Worm (Caenorhabditis elegans) whole organism, L2 larva: ENCODE results near the gene sad-1.

Experiments
- R02D3.7 ChIP-seq: fragments of 150-350 bp; optimal IDR thresholded peaks from 2 replicates; lab custom pipeline; 2014; ENCODE audit warnings: missing biosample characterization, missing genetic modification characterization
- Y55F3AM.14 ChIP-seq: fragments of 200-800 bp; sonication (Bioruptor generic); optimal IDR thresholded peaks from 2 replicates; lab custom pipeline; 2018; ENCODE audit warnings: mild to moderate bottlenecking, missing genetic modification characterization, missing compliant biosample characterization
- alr-1 ChIP-seq: fragments of 150-350 bp; optimal IDR thresholded peaks from 2 replicates; lab custom pipeline; 2014; ENCODE audit warnings: missing biosample characterization, missing genetic modification characterization
- aly-2 ChIP-seq: fragments of 150-350 bp; optimal IDR thresholded peaks from 2 replicates; lab custom pipeline; 2014; ENCODE audit warnings: missing biosample characterization, missing genetic modification characterization
- ceh-82 ChIP-seq: fragments of 150-350 bp; optimal IDR thresholded peaks from 2 replicates; lab custom pipeline; 2014; ENCODE audit warnings: missing biosample characterization, missing genetic modification characterization
- dmd-4 ChIP-seq: sonication (generic microtip); optimal IDR thresholded peaks from 2 replicates; lab custom pipeline; 2017; ENCODE audit warnings: missing biosample characterization, missing genetic modification characterization
- egl-27 ChIP-seq: sonication (generic microtip); optimal IDR thresholded peaks from 3 replicates; lab custom pipeline; 2017; ENCODE audit warnings: missing biosample characterization, missing genetic modification reagents, missing genetic modification characterization
- lin-39 ChIP-seq: fragments of 150-350 bp; optimal IDR thresholded peaks from 2 replicates; lab custom pipeline; 2014; ENCODE audit warnings: missing biosample characterization, missing genetic modification reagents, missing genetic modification characterization
- nhr-10 ChIP-seq: sonication (generic microtip); optimal IDR thresholded peaks from 2 replicates; lab custom pipeline; 2017; ENCODE audit warnings: missing biosample characterization, missing genetic modification characterization
- nhr-237 ChIP-seq: fragments of 150-350 bp; optimal IDR thresholded peaks from 2 replicates; lab custom pipeline; 2014; ENCODE audit warnings: missing biosample characterization, missing genetic modification characterization
- nhr-77 ChIP-seq: fragments of 150-350 bp; optimal IDR thresholded peaks from 2 replicates; lab custom pipeline; 2014; ENCODE audit warnings: missing biosample characterization, missing genetic modification characterization
- unc-62 ChIP-seq: fragments of 150-350 bp; optimal IDR thresholded peaks from 2 replicates; lab custom pipeline; 2014; ENCODE audit warnings: missing biosample characterization, missing genetic modification reagents, missing genetic modification characterization
- ztf-1 ChIP-seq: fragments of 200-800 bp; sonication (Bioruptor generic); conservative IDR thresholded peaks from 2 replicates; pipeline ENCODE4 v1.3.6; 2022; ENCODE audit warnings: missing genetic modification characterization, missing compliant biosample characterization

- TF ChIP-seq dmd-4 (tag; lab: Kevin White, UChicago), result no peak
- no peak for TF ChIP-seq ceh-82
- no peak for TF ChIP-seq alr-1
- no peak for TF ChIP-seq nhr-10 (tag; lab: Kevin White, UChicago)
- no peak for TF ChIP-seq lin-39
- TF ChIP-seq ztf-1 (GFP tag; lab: Robert Waterston, UW), result no peak
- no peak for TF ChIP-seq nhr-237 (tag; lab: Kevin White, UChicago)
- no peak for TF ChIP-seq aly-2
- no peak for TF ChIP-seq nhr-77 (tag; lab: Kevin White, UChicago)
- no peak for TF ChIP-seq unc-62
- no peak for TF ChIP-seq Y55F3AM.14 (GFP tag; lab: Kevin White, UChicago)
- no peak for TF ChIP-seq egl-27 (tag; lab: Kevin White, UChicago)
- TF ChIP-seq R02D3.7 (tag; lab: Kevin White, UChicago), result no peak
Observed at ce11 chrX:13442446-13442845, 58.0 kb downstream of the sad-1 start.
